Worm (Caenorhabditis elegans) whole organism, L4 larva: ENCODE data around the gene sre-30.

ENCODE experiments used
- egl-27 ChIP-seq: sonication (generic microtip); optimal IDR thresholded peaks from 3 replicates; lab custom pipeline; 2017; ENCODE audit warnings: missing biosample characterization, missing genetic modification reagents, missing genetic modification characterization
- fos-1 ChIP-seq: fragments of 150-350 bp; optimal IDR thresholded peaks from 2 replicates; lab custom pipeline; 2014; ENCODE audit warnings: missing biosample characterization, missing genetic modification characterization
- lin-39 ChIP-seq: fragments of 150-350 bp; optimal IDR thresholded peaks from 2 replicates; lab custom pipeline; 2014; ENCODE audit warnings: missing biosample characterization, missing genetic modification reagents, missing genetic modification characterization
- nhr-102 ChIP-seq: sonication (generic microtip); optimal IDR thresholded peaks from 2 replicates; lab custom pipeline; 2016; ENCODE audit warnings: mild to moderate bottlenecking, missing genetic modification characterization, moderate library complexity, missing compliant biosample characterization

DNA sequence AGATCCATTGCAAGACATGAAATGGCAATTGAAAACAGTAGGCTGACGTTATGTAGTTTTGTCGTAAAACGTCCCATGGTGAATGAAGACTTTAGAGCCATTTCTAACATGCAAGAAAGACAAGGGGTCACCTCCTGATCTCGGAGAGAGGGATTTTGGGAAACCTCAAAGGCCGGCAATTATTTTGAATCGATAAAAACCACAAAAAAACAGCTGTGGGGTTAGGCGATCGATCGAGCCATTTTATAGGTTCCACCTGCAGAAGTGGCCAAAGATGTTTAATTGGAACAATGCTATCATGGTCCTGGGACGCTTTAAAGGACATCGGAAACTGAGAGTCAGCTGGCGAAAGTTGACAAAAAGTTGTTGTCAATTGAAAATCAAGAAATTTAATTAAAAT is 8.5 kb upstream of the sre-30 start, which contains the start of gene Y57A10C.11:
- TF ChIP-seq lin-39 (tag; lab: Kevin White, UChicago) = no peak
- TF ChIP-seq fos-1 (tag; lab: Kevin White, UChicago) = no peak
- no peak for TF ChIP-seq nhr-102 (tag; lab: Kevin White, UChicago)
- no peak for TF ChIP-seq egl-27 (tag; lab: Kevin White, UChicago)
